Worm (Caenorhabditis elegans): ENCODE data around the gene K02A6.3.

Gene K02A6.3

DNA sequence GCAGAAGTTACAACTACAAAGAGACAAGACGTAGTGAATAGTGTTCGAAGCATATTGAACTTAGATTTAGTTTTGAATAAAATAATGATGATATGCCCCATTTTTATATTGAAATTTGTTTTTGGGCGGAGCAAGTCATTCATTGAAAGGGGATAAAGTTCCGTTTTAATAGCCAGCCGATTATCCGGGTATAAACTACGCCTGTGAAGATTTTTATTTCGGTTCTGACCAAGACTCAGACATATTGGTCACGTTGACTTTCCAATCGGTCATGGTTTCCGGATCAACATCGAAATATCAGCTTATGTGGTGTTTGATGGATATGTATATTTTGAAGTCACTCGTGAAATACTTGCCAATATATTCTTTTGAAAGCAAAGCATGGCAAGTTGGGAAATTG, 13.1 kb downstream of the K02A6.3 start, which contains the start of gene K02A6.4:
K02A6.4 (minus strand) TSS at position 101 of the 400 bp plus-strand sequence.
- TF ChIP-seq ceh-91 (GFP tag; IDR thresholded peaks at IDR 0.05) (no peak), sea-2 (GFP tag; IDR thresholded peaks at IDR 0.05) (no peak), hmg-20 (GFP tag; IDR thresholded peaks at IDR 0.05) (no peak)

ce11 chrX:8216957-8217356, 14.8 kb downstream of the K02A6.3 start:
- no peak for TF ChIP-seq efl-1 (GFP tag; optimal IDR thresholded peaks at IDR 0.05)
- no peak for TF ChIP-seq B0336.3 (GFP tag; IDR thresholded peaks at IDR 0.05)
- TF ChIP-seq T26A5.8 (tag; optimal IDR thresholded peaks at IDR 0.05): no peak
- TF ChIP-seq aptf-2 (GFP tag; conservative IDR thresholded peaks at IDR 0.05): no peak
- no peak for TF ChIP-seq zim-3 (tag; optimal IDR thresholded peaks at IDR 0.05)
- TF ChIP-seq dox-1 (GFP tag; IDR thresholded peaks at IDR 0.05): no peak
- TF ChIP-seq F10E7.11 (tag; optimal IDR thresholded peaks at IDR 0.05): no peak
- TF ChIP-seq ceh-27 (GFP tag; optimal IDR thresholded peaks at IDR 0.05): no peak
- no peak for TF ChIP-seq tlf-1 (GFP tag; optimal IDR thresholded peaks at IDR 0.05)
- no peak for TF ChIP-seq Y95B8A.8 (GFP tag; IDR thresholded peaks at IDR 0.05)
- TF ChIP-seq ccch-3 (GFP tag; optimal IDR thresholded peaks at IDR 0.05): no peak
- no peak for TF ChIP-seq cebp-1 (GFP tag; IDR thresholded peaks at IDR 0.05)
- no peak for TF ChIP-seq cebp-1 (tag; optimal IDR thresholded peaks at IDR 0.05)
- TF ChIP-seq nfyb-1 (GFP tag; IDR thresholded peaks at IDR 0.05): no peak
- no peak for TF ChIP-seq let-607 (tag; optimal IDR thresholded peaks at IDR 0.05)
- no peak for TF ChIP-seq K11D2.4 (GFP tag; IDR thresholded peaks at IDR 0.05)

ce11 chrX:8214424-8215115, 17.2 kb downstream of the K02A6.3 start, which contains the start of gene C47D2.1:
Gene C47D2.1, plus strand, starts transcription at chrX:8215065.
- no peak for TF ChIP-seq lin-35 (GFP tag; optimal IDR thresholded peaks at IDR 0.05)

ce11 chrX:8210999-8211398, 20.7 kb downstream of the K02A6.3 start, which contains the start of gene cdd-1:
Gene cdd-1, minus strand, starts transcription at chrX:8211149.
- TF ChIP-seq aptf-3 (GFP tag; IDR thresholded peaks at IDR 0.05): no peak
- no peak for TF ChIP-seq rec-8 (tag; optimal IDR thresholded peaks at IDR 0.05)
- TF ChIP-seq tbp1 (GFP tag; optimal IDR thresholded peaks at IDR 0.05): peak; percentile 26
- TF ChIP-seq lin-26 (GFP tag; IDR thresholded peaks at IDR 0.05): no peak
- peak; percentile 73 for TF ChIP-seq nhr-80 (tag; optimal IDR thresholded peaks at IDR 0.05)
- TF ChIP-seq B0019.2 (GFP tag; conservative IDR thresholded peaks at IDR 0.05): no peak
- TF ChIP-seq lin-40 (tag; optimal IDR thresholded peaks at IDR 0.05): peak; percentile 50
- TF ChIP-seq gei-17 (GFP tag; optimal IDR thresholded peaks at IDR 0.05): no peak
- no peak for TF ChIP-seq mel-28 (tag; optimal IDR thresholded peaks at IDR 0.05; ENCODE audit: borderline replicate concordance)
- no peak for TF ChIP-seq F39B2.1 (GFP tag; IDR thresholded peaks at IDR 0.05)
- TF ChIP-seq F37B4.10 (GFP tag; IDR thresholded peaks at IDR 0.05): no peak
- TF ChIP-seq F57C9.4 (tag; optimal IDR thresholded peaks at IDR 0.05): no peak
- peak; percentile 71; the same call in 1 of the 2 replicates for TF ChIP-seq hsf-1 (GFP tag; IDR thresholded peaks at IDR 0.05)
- no peak for TF ChIP-seq nfya-2 (GFP tag; IDR thresholded peaks at IDR 0.05)
- no peak for TF ChIP-seq somi-1 (GFP tag; optimal IDR thresholded peaks at IDR 0.05)
- no peak for TF ChIP-seq athp-1 (tag; optimal IDR thresholded peaks at IDR 0.05)
- no peak for TF ChIP-seq D2030.7 (GFP tag; IDR thresholded peaks at IDR 0.05)
- TF ChIP-seq snpc-4 (GFP tag; optimal IDR thresholded peaks at IDR 0.05): no peak
- TF ChIP-seq snpc-4 (tag; optimal IDR thresholded peaks at IDR 0.05): no peak
- TF ChIP-seq nhr-179 (tag; optimal IDR thresholded peaks at IDR 0.05): no peak
- TF ChIP-seq C17E4.6 (GFP tag; IDR thresholded peaks at IDR 0.05): no peak
- no peak for TF ChIP-seq nhr-120 (GFP tag; IDR thresholded peaks at IDR 0.05)
- TF ChIP-seq F10E7.11 (tag; optimal IDR thresholded peaks at IDR 0.05): no peak
- no peak for TF ChIP-seq ZK185.1 (tag; optimal IDR thresholded peaks at IDR 0.05; ENCODE audit: poor library complexity, severe bottlenecking)
- no peak for TF ChIP-seq nhr-90 (tag; optimal IDR thresholded peaks at IDR 0.05)
- TF ChIP-seq fkh-3 (tag; optimal IDR thresholded peaks at IDR 0.05): no peak

All from whole organism, young adult.